Worm (Caenorhabditis elegans) whole organism, L3 larva: Measurements from ENCODE around the gene lin-31.

Source experiments
- R02D3.7 ChIP-seq: fragments of 150-350 bp; optimal IDR thresholded peaks from 2 replicates; lab custom pipeline; 2014; ENCODE audit warnings: missing biosample characterization, missing genetic modification characterization
- aly-2 ChIP-seq: fragments of 150-350 bp; optimal IDR thresholded peaks from 2 replicates; lab custom pipeline; 2014; ENCODE audit warnings: missing biosample characterization, missing genetic modification characterization
- ceh-16 ChIP-seq: sonication (generic microtip); optimal IDR thresholded peaks from 2 replicates; lab custom pipeline; 2017; ENCODE audit warnings: missing biosample characterization, missing genetic modification characterization
- ceh-28 ChIP-seq: fragments of 150-350 bp; optimal IDR thresholded peaks from 2 replicates; lab custom pipeline; 2014; ENCODE audit warnings: missing biosample characterization, missing genetic modification reagents, missing genetic modification characterization
- egl-5 ChIP-seq: fragments of 150-350 bp; optimal IDR thresholded peaks from 2 replicates; lab custom pipeline; 2017; ENCODE audit warnings: missing biosample characterization, missing genetic modification reagents, missing genetic modification characterization, inconsistent platforms
- elt-1 ChIP-seq: fragments of 150-350 bp; optimal IDR thresholded peaks from 2 replicates; lab custom pipeline; 2014; ENCODE audit warnings: missing biosample characterization, missing genetic modification characterization
- elt-2 ChIP-seq: sonication (generic microtip); optimal IDR thresholded peaks from 2 replicates; lab custom pipeline; 2016; ENCODE audit warnings: missing genetic modification reagents, mild to moderate bottlenecking, missing genetic modification characterization, missing compliant biosample characterization
- elt-3 ChIP-seq, 3 experiments: fragments of 150-350 bp in 1 of 3; sonication (generic microtip) in 2 of 3; optimal IDR thresholded peaks; 2 replicates in 2 of 3; 4 replicates in 1 of 3; lab custom pipeline; 2014 to 2017; ENCODE audit warnings: missing biosample characterization in 3 of 3, missing genetic modification characterization in 3 of 3
- hmg-11 ChIP-seq: sonication (generic microtip); optimal IDR thresholded peaks from 2 replicates; lab custom pipeline; 2016; ENCODE audit warnings: missing genetic modification characterization, missing compliant biosample characterization
- mdl-1 ChIP-seq: fragments of 150-350 bp; optimal IDR thresholded peaks from 2 replicates; lab custom pipeline; 2014; ENCODE audit warnings: missing biosample characterization, missing genetic modification characterization
- nhr-12 ChIP-seq: fragments of 150-350 bp; optimal IDR thresholded peaks from 2 replicates; lab custom pipeline; 2014; ENCODE audit warnings: missing biosample characterization, missing genetic modification characterization
- nhr-23 ChIP-seq: fragments of 150-350 bp; optimal IDR thresholded peaks from 2 replicates; lab custom pipeline; 2014; ENCODE audit warnings: missing biosample characterization, missing genetic modification reagents, missing genetic modification characterization
- nhr-25 ChIP-seq: sonication (generic microtip); optimal IDR thresholded peaks from 2 replicates; lab custom pipeline; 2017; ENCODE audit warnings: missing biosample characterization, missing genetic modification characterization
- nhr-28 ChIP-seq: fragments of 150-350 bp; optimal IDR thresholded peaks from 2 replicates; lab custom pipeline; 2014; ENCODE audit warnings: missing biosample characterization, missing genetic modification characterization
- nhr-43 ChIP-seq: sonication (generic microtip); optimal IDR thresholded peaks from 2 replicates; lab custom pipeline; 2016; ENCODE audit warnings: mild to moderate bottlenecking, missing genetic modification characterization, missing compliant biosample characterization; ENCODE audit not compliant: poor library complexity, severe bottlenecking
- nhr-67 ChIP-seq: fragments of 150-350 bp; optimal IDR thresholded peaks from 2 replicates; lab custom pipeline; 2014; ENCODE audit warnings: missing biosample characterization, missing genetic modification characterization
- pqm-1 ChIP-seq: fragments of 150-350 bp; optimal IDR thresholded peaks from 2 replicates; lab custom pipeline; 2017; ENCODE audit warnings: missing biosample characterization, missing genetic modification characterization, inconsistent platforms
- sea-2 ChIP-seq: fragments of 150-350 bp; sonication (generic microtip); optimal IDR thresholded peaks from 4 replicates; lab custom pipeline; 2014; ENCODE audit warnings: missing biosample characterization, missing genetic modification reagents, missing genetic modification characterization
- snpc-4 ChIP-seq: fragments of 150-350 bp; optimal IDR thresholded peaks from 2 replicates; lab custom pipeline; 2014; ENCODE audit warnings: missing biosample characterization, missing genetic modification characterization

lin-31 gene

DNA sequence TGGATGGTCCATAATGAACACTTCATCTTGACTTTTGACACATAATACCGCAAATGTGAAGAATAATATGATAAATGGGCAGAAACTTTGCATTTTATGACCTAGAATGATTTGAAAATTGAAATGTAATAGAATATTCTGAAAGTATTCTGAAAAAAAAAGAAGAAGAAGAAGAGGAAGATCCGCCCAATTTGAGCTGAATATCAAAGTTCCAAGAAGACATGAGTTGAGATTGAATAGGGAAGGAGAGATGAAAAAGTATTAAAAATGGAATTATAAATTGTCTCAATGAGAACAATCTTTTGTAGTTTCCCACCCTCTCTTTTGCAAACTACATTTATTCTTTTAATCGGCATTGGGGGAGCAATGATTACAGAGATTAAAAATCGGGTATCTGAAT lies 49.9 kb downstream of the lin-31 start, which contains the start of gene K07D4.4:
K07D4.4 (minus strand) TSS at position 101 of the 400 bp plus-strand sequence.
- TF ChIP-seq ceh-28 (tag; lab: Kevin White, UChicago), result no peak
- TF ChIP-seq nhr-28 (tag; lab: Kevin White, UChicago), result no peak
- TF ChIP-seq R02D3.7, result no peak
- TF ChIP-seq ceh-16, result no peak
- TF ChIP-seq pqm-1 (tag; lab: Kevin White, UChicago), result no peak
- TF ChIP-seq hmg-11 (tag; lab: Kevin White, UChicago), result no peak
- no peak for TF ChIP-seq mdl-1 (tag; lab: Kevin White, UChicago)
- TF ChIP-seq elt-2 (tag; lab: Kevin White, UChicago), result no peak
- no peak for TF ChIP-seq nhr-23 (tag; lab: Kevin White, UChicago)
- no peak for TF ChIP-seq nhr-25 (tag; lab: Kevin White, UChicago)
- TF ChIP-seq sea-2 (GFP tag; lab: Kevin White, UChicago), result no peak
- TF ChIP-seq elt-1 (tag; lab: Kevin White, UChicago), result no peak
- no peak for TF ChIP-seq nhr-43 (tag; lab: Kevin White, UChicago)
- no peak for TF ChIP-seq snpc-4 (tag; lab: Kevin White, UChicago)
- TF ChIP-seq elt-3 (tag; optimal IDR thresholded peaks at IDR 0.05; lab: Kevin White, UChicago), result no peak
- TF ChIP-seq nhr-12 (tag; lab: Kevin White, UChicago), result no peak
- no peak for TF ChIP-seq aly-2 (tag; lab: Kevin White, UChicago)
- no peak for TF ChIP-seq egl-5
- no peak for TF ChIP-seq nhr-67 (tag; lab: Kevin White, UChicago)
